Worm (Caenorhabditis elegans): ENCODE results near the gene ZK250.13.

ce11 chrII:1895278-1895677 is 44.3 kb downstream of the ZK250.13 start, which contains the start of gene C46F9.5:
- no peak for TF ChIP-seq dmd-9 (GFP tag; IDR thresholded peaks at IDR 0.05)
- no peak for TF ChIP-seq ctbp-1 (GFP tag; IDR thresholded peaks at IDR 0.05)
- TF ChIP-seq T20F7.1 (GFP tag; optimal IDR thresholded peaks at IDR 0.05), result no peak
- no peak for TF ChIP-seq F49E8.2 (tag; optimal IDR thresholded peaks at IDR 0.05; ENCODE audit: borderline replicate concordance)
- no peak for TF ChIP-seq hif-1 (tag; optimal IDR thresholded peaks at IDR 0.05)
- TF ChIP-seq Y48G9A.11 (GFP tag; IDR thresholded peaks at IDR 0.05), result no peak
- no peak for TF ChIP-seq zip-11 (GFP tag; IDR thresholded peaks at IDR 0.05)
- TF ChIP-seq lir-3 (tag; optimal IDR thresholded peaks at IDR 0.05), result no peak
- TF ChIP-seq ceh-20 (GFP tag; IDR thresholded peaks at IDR 0.05), result no peak
- no peak for TF ChIP-seq lin-15B (tag; optimal IDR thresholded peaks at IDR 0.05)
- TF ChIP-seq daf-12 (tag; optimal IDR thresholded peaks at IDR 0.05), result no peak
